Worm (Caenorhabditis elegans) whole organism, L3 larva: ENCODE results near the gene F56H11.2.

ENCODE experiments used
- elt-2 ChIP-seq: sonication (generic microtip); optimal IDR thresholded peaks from 2 replicates; lab custom pipeline; 2016; ENCODE audit warnings: missing genetic modification reagents, mild to moderate bottlenecking, missing genetic modification characterization, missing compliant biosample characterization
- fkh-10 ChIP-seq: sonication (generic microtip); optimal IDR thresholded peaks from 2 replicates; lab custom pipeline; 2017; ENCODE audit warnings: missing biosample characterization, missing genetic modification reagents, missing genetic modification characterization
- fkh-2 ChIP-seq: fragments of 150-350 bp; optimal IDR thresholded peaks from 2 replicates; lab custom pipeline; 2014; ENCODE audit warnings: missing biosample characterization, missing genetic modification reagents, missing genetic modification characterization
- jun-1 ChIP-seq: fragments of 150-350 bp; optimal IDR thresholded peaks from 2 replicates; lab custom pipeline; 2014; ENCODE audit warnings: missing biosample characterization, missing genetic modification reagents, missing genetic modification characterization
- lin-15B ChIP-seq: fragments of 150-350 bp; optimal IDR thresholded peaks from 2 replicates; lab custom pipeline; 2014; ENCODE audit warnings: missing biosample characterization, missing genetic modification characterization
- mml-1 ChIP-seq: fragments of 150-350 bp; sonication (generic microtip); optimal IDR thresholded peaks from 3 replicates; lab custom pipeline; 2014; ENCODE audit warnings: missing biosample characterization, missing genetic modification characterization
- nhr-12 ChIP-seq: fragments of 150-350 bp; optimal IDR thresholded peaks from 2 replicates; lab custom pipeline; 2014; ENCODE audit warnings: missing biosample characterization, missing genetic modification characterization
- nhr-237 ChIP-seq: fragments of 150-350 bp; optimal IDR thresholded peaks from 2 replicates; lab custom pipeline; 2014; ENCODE audit warnings: missing biosample characterization, missing genetic modification characterization
- nhr-25 ChIP-seq: sonication (generic microtip); optimal IDR thresholded peaks from 2 replicates; lab custom pipeline; 2017; ENCODE audit warnings: missing biosample characterization, missing genetic modification characterization
- nhr-76 ChIP-seq: fragments of 150-350 bp; sonication (generic microtip); optimal IDR thresholded peaks from 5 replicates; lab custom pipeline; 2014; ENCODE audit warnings: missing biosample characterization, missing genetic modification characterization
- nhr-77 ChIP-seq: fragments of 150-350 bp; optimal IDR thresholded peaks from 2 replicates; lab custom pipeline; 2014; ENCODE audit warnings: missing biosample characterization, missing genetic modification characterization
- snpc-4 ChIP-seq: fragments of 150-350 bp; optimal IDR thresholded peaks from 2 replicates; lab custom pipeline; 2014; ENCODE audit warnings: missing biosample characterization, missing genetic modification characterization
- ztf-11 ChIP-seq: fragments of 150-350 bp; optimal IDR thresholded peaks from 2 replicates; lab custom pipeline; 2014; ENCODE audit warnings: missing biosample characterization, missing genetic modification characterization

DNA sequence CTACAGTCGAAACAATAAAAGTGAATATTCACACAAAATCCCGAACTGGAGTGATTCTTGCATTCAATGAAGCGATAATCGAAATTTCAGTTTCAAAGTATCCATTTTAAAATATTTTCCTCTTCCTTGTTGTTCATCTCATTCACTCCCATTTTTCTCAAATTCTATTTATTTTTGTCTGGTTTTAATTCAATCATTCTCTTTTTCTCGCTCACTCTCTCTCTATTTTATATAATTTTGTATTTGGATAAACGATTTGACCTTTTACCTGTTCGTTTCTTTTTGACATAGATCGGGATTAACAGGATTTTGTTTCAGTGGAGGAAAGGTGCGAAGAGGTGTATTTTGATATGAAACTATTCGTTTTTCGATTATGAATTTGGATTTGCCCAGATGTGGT, 13.0 kb upstream of the F56H11.2 start, which contains the start of gene T05A1.5:
- TF ChIP-seq nhr-76 (tag; lab: Kevin White, UChicago): no peak
- TF ChIP-seq fkh-2 (tag; lab: Kevin White, UChicago): no peak
- no peak for TF ChIP-seq ztf-11 (tag; lab: Kevin White, UChicago)
- no peak for TF ChIP-seq nhr-12 (tag; lab: Kevin White, UChicago)
- no peak for TF ChIP-seq snpc-4 (tag; lab: Kevin White, UChicago)
- no peak for TF ChIP-seq fkh-10
- TF ChIP-seq mml-1: no peak
- no peak for TF ChIP-seq nhr-25
- no peak for TF ChIP-seq elt-2
- no peak for TF ChIP-seq nhr-77 (tag; lab: Kevin White, UChicago)
- TF ChIP-seq nhr-237: no peak
- no peak for TF ChIP-seq lin-15B
- no peak for TF ChIP-seq jun-1 (tag; lab: Kevin White, UChicago)
